Fruit fly (Drosophila melanogaster): Measurements from ENCODE around the gene oxt.

dm6 chr3L:2262515-2262944, at the start of gene oxt, which contains the start of gene CG13807:
- no peak for TF ChIP-seq D1 (tag; optimal IDR thresholded peaks at IDR 0.05)
- peak; percentile 90 for TF ChIP-seq Ets98B (GFP tag; IDR thresholded peaks at IDR 0.05)
- TF ChIP-seq CG17806 (tag; optimal IDR thresholded peaks at IDR 0.05), result peak; percentile 79
- peak; percentile 92 for TF ChIP-seq fd96Ca (GFP tag; IDR thresholded peaks at IDR 0.05)
- TF ChIP-seq Snoo (tag; optimal IDR thresholded peaks at IDR 0.05), result peak; percentile 79
- peak; percentile 87 for TF ChIP-seq CG15710 (tag; optimal IDR thresholded peaks at IDR 0.05)
- peak; percentile 80 for TF ChIP-seq CG8301 (tag; optimal IDR thresholded peaks at IDR 0.05)
- TF ChIP-seq EcR (GFP tag; optimal IDR thresholded peaks at IDR 0.05), result peak; percentile 16
- no peak for TF ChIP-seq Pif1A (GFP tag; optimal IDR thresholded peaks at IDR 0.05)
- TF ChIP-seq CG4496 (GFP tag; IDR thresholded peaks at IDR 0.05), result peak; percentile 94
- TF ChIP-seq rn (GFP tag; IDR thresholded peaks at IDR 0.05), result peak; percentile 74
